Fruit fly (Drosophila melanogaster): Measurements from ENCODE around the gene nub.

Gene nub

dm6 chr2L:12672296-12672695 is 84.9 kb downstream of the nub start:
- TF ChIP-seq CG12942 (GFP tag; optimal IDR thresholded peaks at IDR 0.05) (no peak), seq (GFP tag; IDR thresholded peaks at IDR 0.05) (peak; percentile 21; the same call in 1 of the 2 replicates), gsb-n (tag; optimal IDR thresholded peaks at IDR 0.05) (peak; percentile 79), Nf-YC (tag; optimal IDR thresholded peaks at IDR 0.05) (peak; percentile 76), Kr (GFP tag; optimal IDR thresholded peaks at IDR 0.05) (peak; percentile 72), Nf-YB (GFP tag; optimal IDR thresholded peaks at IDR 0.05) (peak; percentile 85)

DNA sequence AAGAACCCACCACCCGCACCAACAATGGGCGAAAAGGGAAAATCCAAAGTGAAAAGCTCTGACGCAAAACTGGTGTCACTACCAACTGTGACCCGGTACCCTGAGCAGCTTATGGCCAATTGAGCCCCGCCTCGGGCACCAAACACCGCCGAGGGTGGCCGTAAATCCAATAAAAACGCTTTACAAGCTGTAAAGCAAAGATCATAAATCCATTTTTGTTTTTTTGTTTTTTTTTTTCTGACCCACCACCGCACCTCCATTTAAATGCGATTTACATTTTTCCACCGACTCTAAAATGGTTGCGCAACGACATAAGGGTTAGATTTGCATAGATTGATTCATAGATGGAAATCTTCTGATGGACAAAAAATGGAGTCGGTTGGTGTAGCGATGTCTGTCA is 86.9 kb downstream of the nub start:
- TF ChIP-seq gfzf (GFP tag; optimal IDR thresholded peaks at IDR 0.05) (no peak), sqz (GFP tag; optimal IDR thresholded peaks at IDR 0.05) (peak; percentile 58), nerfin-2 (GFP tag; IDR thresholded peaks at IDR 0.05; ENCODE audit: partially characterized antibody) (no peak), tgo (GFP tag; IDR thresholded peaks at IDR 0.05) (no peak), fd3F (GFP tag; optimal IDR thresholded peaks at IDR 0.05) (no peak), cwo (GFP tag; optimal IDR thresholded peaks at IDR 0.05) (no peak), CG34376 (GFP tag; optimal IDR thresholded peaks at IDR 0.05) (no peak), CG4282 (GFP tag; optimal IDR thresholded peaks at IDR 0.05) (no peak), CG33557 (GFP tag; optimal IDR thresholded peaks at IDR 0.05) (no peak), MESR4 (GFP tag; optimal IDR thresholded peaks at IDR 0.05) (no peak), Rfx (GFP tag; IDR thresholded peaks at IDR 0.05) (no peak), Doc3 (GFP tag; IDR thresholded peaks at IDR 0.05; ENCODE audit: partially characterized antibody) (no peak), H15 (GFP tag; IDR thresholded peaks at IDR 0.05) (0 out of 3 replicates have a peak, but pooled peaks have one; percentile 10), CG13296 (GFP tag; optimal IDR thresholded peaks at IDR 0.05) (no peak), en (GFP tag; optimal IDR thresholded peaks at IDR 0.05) (no peak), Nf-YC (tag; optimal IDR thresholded peaks at IDR 0.05) (peak; percentile 44), sug (tag; optimal IDR thresholded peaks at IDR 0.05) (no peak), CG12769 (tag; optimal IDR thresholded peaks at IDR 0.05) (no peak), CG31224 (GFP tag; IDR thresholded peaks at IDR 0.05) (no peak), CG10366 (GFP tag; IDR thresholded peaks at IDR 0.05) (no peak), Ssrp (tag; optimal IDR thresholded peaks at IDR 0.05) (no peak), chn (GFP tag; optimal IDR thresholded peaks at IDR 0.05) (no peak), PHDP (tag; optimal IDR thresholded peaks at IDR 0.05) (no peak), stc (GFP tag; IDR thresholded peaks at IDR 0.05) (no peak), CG10959 (GFP tag; IDR thresholded peaks at IDR 0.05) (no peak), disco-r (GFP tag; optimal IDR thresholded peaks at IDR 0.05) (no peak), al (GFP tag; IDR thresholded peaks at IDR 0.05) (0 out of 2 replicates have a peak, but pooled peaks have one; percentile 6), CG17361 (GFP tag; IDR thresholded peaks at IDR 0.05) (no peak), sens (GFP tag) (peak; percentile 30), dmrt99B (tag; optimal IDR thresholded peaks at IDR 0.05) (no peak), seq (GFP tag; IDR thresholded peaks at IDR 0.05) (peak; percentile 43; the same call in 1 of the 2 replicates), Nf-YB (GFP tag; optimal IDR thresholded peaks at IDR 0.05) (peak; percentile 60), CG3847 (GFP tag; IDR thresholded peaks at IDR 0.05) (no peak), danr (GFP tag; IDR thresholded peaks at IDR 0.05) (no peak), CG12219 (GFP tag; optimal IDR thresholded peaks at IDR 0.05) (no peak)
